Fruit fly (Drosophila melanogaster): ENCODE data around the gene CG14247.

- TF ChIP-seq Myc (optimal IDR thresholded peaks at IDR 0.05) (no peak), lola (GFP tag; optimal IDR thresholded peaks at IDR 0.05) (no peak), Hr83 (GFP tag; optimal IDR thresholded peaks at IDR 0.05; ENCODE audit: poor library complexity, severe bottlenecking) (no peak), psq (GFP tag; optimal IDR thresholded peaks at IDR 0.05) (no peak)
Measured at dm6 chr3R:26736207-26736606, 1.2 kb upstream of the CG14247 start, which contains the start of gene CG6403.
